Fruit fly (Drosophila melanogaster): ENCODE results near the gene CG12099.

The CG12099 gene

DNA sequence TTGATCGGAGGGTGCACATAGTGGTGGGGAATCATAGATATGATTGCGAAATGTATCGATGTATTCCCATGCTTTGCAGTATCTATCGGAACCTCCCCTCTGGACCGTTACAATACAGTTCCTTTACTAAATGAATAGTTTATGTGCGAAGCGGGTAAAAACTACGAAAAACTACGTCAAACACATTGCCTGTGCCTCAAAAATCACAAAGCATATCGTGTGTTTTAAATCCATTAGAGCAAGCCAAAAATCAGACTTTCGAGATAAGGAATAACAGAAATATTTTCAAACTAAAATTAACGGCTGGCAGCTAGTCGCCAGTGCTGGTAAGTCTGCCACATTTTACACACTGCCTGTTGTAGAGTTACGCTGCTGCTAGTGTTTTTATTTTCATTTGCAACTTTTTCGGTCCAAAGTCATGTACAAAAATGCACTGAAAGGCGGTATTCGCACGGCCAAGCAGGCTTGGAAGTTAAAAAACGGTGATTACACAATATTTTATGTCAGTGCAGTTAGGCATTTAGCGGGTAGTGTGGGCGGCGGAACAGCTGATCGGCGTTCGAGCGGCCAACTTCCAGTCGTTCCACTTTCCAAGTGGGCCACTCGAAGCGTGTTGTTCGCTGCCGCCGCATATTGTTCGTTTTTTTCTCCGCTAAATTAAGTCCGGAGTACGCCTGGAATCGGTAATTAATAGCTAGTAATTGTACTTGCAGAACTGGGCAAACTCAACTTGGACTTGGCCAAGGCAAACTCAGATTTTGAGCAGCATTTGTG lies 40.8 kb downstream of the CG12099 start (continued):
- TF ChIP-seq CG8359 (GFP tag; optimal IDR thresholded peaks at IDR 0.05; ENCODE audit: borderline replicate concordance) (no peak), CG18011 (GFP tag; optimal IDR thresholded peaks at IDR 0.05) (peak; percentile 69), CG16815 (GFP tag; optimal IDR thresholded peaks at IDR 0.05) (peak; percentile 8), tap (tag; optimal IDR thresholded peaks at IDR 0.05) (no peak), zfh2 (GFP tag; optimal IDR thresholded peaks at IDR 0.05) (peak; percentile 79), Mad (GFP tag; optimal IDR thresholded peaks at IDR 0.05) (peak; percentile 77), CG8765 (GFP tag; IDR thresholded peaks at IDR 0.05) (no peak), Dad (GFP tag; optimal IDR thresholded peaks at IDR 0.05) (peak; percentile 70), CG7786 (GFP tag; optimal IDR thresholded peaks at IDR 0.05) (peak; percentile 87), gem (tag; optimal IDR thresholded peaks at IDR 0.05) (no peak), zen2 (GFP tag; IDR thresholded peaks at IDR 0.05; ENCODE audit: partially characterized antibody) (peak; percentile 62), CTCF (GFP tag; optimal IDR thresholded peaks at IDR 0.05) (peak; percentile 48), toy (GFP tag; IDR thresholded peaks at IDR 0.05) (no peak), emc (GFP tag; optimal IDR thresholded peaks at IDR 0.05) (peak; percentile 58), Lpt (GFP tag; optimal IDR thresholded peaks at IDR 0.05) (no peak), CG1792 (GFP tag; optimal IDR thresholded peaks at IDR 0.05) (no peak), Adf1 (GFP tag; IDR thresholded peaks at IDR 0.05) (no peak; the same call in 1 of the 2 replicates), HmgD (GFP tag; optimal IDR thresholded peaks at IDR 0.05) (peak; percentile 51), bsh (GFP tag; optimal IDR thresholded peaks at IDR 0.05) (peak; percentile 41 to 43), exex (tag; optimal IDR thresholded peaks at IDR 0.05) (peak; percentile 5), Hand (GFP tag; optimal IDR thresholded peaks at IDR 0.05) (no peak), slbo (GFP tag; IDR thresholded peaks at IDR 0.05) (peak; percentile 80), bcd (GFP tag; optimal IDR thresholded peaks at IDR 0.05) (peak; percentile 40), odd (GFP tag; optimal IDR thresholded peaks at IDR 0.05) (no peak), otp (GFP tag; IDR thresholded peaks at IDR 0.05) (0 out of 3 replicates have a peak, but pooled peaks have one; percentile 51), br (optimal IDR thresholded peaks at IDR 0.05) (no peak), row (GFP tag; IDR thresholded peaks at IDR 0.05) (peak; percentile 56), CG10959 (GFP tag; IDR thresholded peaks at IDR 0.05) (no peak), Xrp1 (GFP tag; IDR thresholded peaks at IDR 0.05) (peak; percentile 32; the same call in 1 of the 2 replicates), CG12659 (GFP tag; optimal IDR thresholded peaks at IDR 0.05) (peak; percentile 54), Hr39 (optimal IDR thresholded peaks at IDR 0.05) (no peak), sens-2 (GFP tag; IDR thresholded peaks at IDR 0.05) (no peak; the same call in 1 of the 2 replicates), hth (optimal IDR thresholded peaks at IDR 0.05) (no peak), sqz (GFP tag; optimal IDR thresholded peaks at IDR 0.05) (no peak), CG8944 (GFP tag; optimal IDR thresholded peaks at IDR 0.05) (peak; percentile 66), CG1602 (GFP tag; optimal IDR thresholded peaks at IDR 0.05) (peak; percentile 47), Dfd (GFP tag; optimal IDR thresholded peaks at IDR 0.05) (no peak), CG10979 (tag; optimal IDR thresholded peaks at IDR 0.05) (peak; percentile 17), CG9932 (GFP tag; IDR thresholded peaks at IDR 0.05) (peak; percentile 77), CG18262 (tag; optimal IDR thresholded peaks at IDR 0.05) (peak; percentile 21), CG2875 (GFP tag; optimal IDR thresholded peaks at IDR 0.05) (no peak), CG15479 (GFP tag; optimal IDR thresholded peaks at IDR 0.05) (no peak), CG12104 (GFP tag; optimal IDR thresholded peaks at IDR 0.05) (peak; percentile 26), CG12155 (GFP tag; optimal IDR thresholded peaks at IDR 0.05) (peak; percentile 73), D19B (GFP tag; optimal IDR thresholded peaks at IDR 0.05) (peak; percentile 0), CG14014 (GFP tag; IDR thresholded peaks at IDR 0.05) (peak; percentile 57; the same call in 1 of the 2 replicates), CG32772 (GFP tag; IDR thresholded peaks at IDR 0.05) (0 out of 2 replicates have a peak, but pooled peaks have one; percentile 43), Abd-B (GFP tag; optimal IDR thresholded peaks at IDR 0.05) (peak; percentile 48), CG16863 (GFP tag; optimal IDR thresholded peaks at IDR 0.05) (peak; percentile 68), her (GFP tag; optimal IDR thresholded peaks at IDR 0.05) (peak; percentile 63), wor (GFP tag; IDR thresholded peaks at IDR 0.05) (0 out of 2 replicates have a peak, but pooled peaks have one; percentile 35)
